Worm (Caenorhabditis elegans) whole organism, late embryonic: ENCODE results near the gene ccep-135.
A peak's percentile ranks its signal among the peaks of the same experiment; 100 is the strongest.

Experiments
- K02D7.2 ChIP-seq: sonication (generic microtip); optimal IDR thresholded peaks from 2 replicates; lab custom pipeline; 2017; ENCODE audit warnings: mild to moderate bottlenecking, missing genetic modification characterization, missing compliant biosample characterization
- Y22D7AL.16 ChIP-seq: sonication (generic microtip); optimal IDR thresholded peaks from 2 replicates; lab custom pipeline; 2016; ENCODE audit warnings: missing genetic modification characterization, missing compliant biosample characterization
- ceh-18 ChIP-seq: sonication (generic microtip); optimal IDR thresholded peaks from 2 replicates; lab custom pipeline; 2016; ENCODE audit warnings: missing genetic modification characterization, missing compliant biosample characterization
- ceh-2 ChIP-seq: sonication (generic microtip); optimal IDR thresholded peaks from 2 replicates; lab custom pipeline; 2016; ENCODE audit warnings: missing genotype, missing genetic modification characterization, missing compliant biosample characterization
- ceh-22 ChIP-seq: sonication (generic microtip); optimal IDR thresholded peaks from 2 replicates; lab custom pipeline; 2017; ENCODE audit warnings: missing biosample characterization, missing genetic modification characterization
- ceh-24 ChIP-seq: sonication (generic microtip); optimal IDR thresholded peaks from 2 replicates; lab custom pipeline; 2016; ENCODE audit warnings: mild to moderate bottlenecking, missing genetic modification characterization, missing compliant biosample characterization
- ceh-30 ChIP-seq: fragments of 150-350 bp; optimal IDR thresholded peaks from 2 replicates; lab custom pipeline; 2014; ENCODE audit warnings: missing biosample characterization, missing genetic modification characterization
- ceh-31 ChIP-seq: sonication (generic microtip); optimal IDR thresholded peaks from 2 replicates; lab custom pipeline; 2016; ENCODE audit warnings: missing genetic modification characterization, missing compliant biosample characterization
- ceh-48 ChIP-seq: sonication (generic microtip); optimal IDR thresholded peaks from 2 replicates; lab custom pipeline; 2016; ENCODE audit warnings: missing genetic modification characterization, inconsistent platforms, missing compliant biosample characterization
- ceh-9 ChIP-seq: sonication (generic microtip); optimal IDR thresholded peaks from 2 replicates; lab custom pipeline; 2016; ENCODE audit warnings: mild to moderate bottlenecking, missing genetic modification characterization, inconsistent platforms, missing compliant biosample characterization
- che-1 ChIP-seq: sonication (generic microtip); optimal IDR thresholded peaks from 2 replicates; lab custom pipeline; 2016; ENCODE audit warnings: mild to moderate bottlenecking, missing genetic modification characterization, missing compliant biosample characterization
- dve-1 ChIP-seq: sonication (generic microtip); optimal IDR thresholded peaks from 2 replicates; lab custom pipeline; 2017; ENCODE audit warnings: antibody characterized with exemption, mild to moderate bottlenecking, missing genetic modification characterization, missing compliant biosample characterization
- elt-2 ChIP-seq: sonication (generic microtip); optimal IDR thresholded peaks from 2 replicates; lab custom pipeline; 2016; ENCODE audit warnings: missing genetic modification reagents, missing genetic modification characterization, missing compliant biosample characterization
- ets-4 ChIP-seq: sonication (generic microtip); optimal IDR thresholded peaks from 2 replicates; lab custom pipeline; 2016; ENCODE audit warnings: missing genetic modification characterization, missing compliant biosample characterization
- fax-1 ChIP-seq: sonication (generic microtip); optimal IDR thresholded peaks from 2 replicates; lab custom pipeline; 2016; ENCODE audit warnings: missing genotype, missing genetic modification characterization, missing compliant biosample characterization
- fkh-6 ChIP-seq: sonication (generic microtip); optimal IDR thresholded peaks from 2 replicates; lab custom pipeline; 2016; ENCODE audit warnings: missing genetic modification characterization, missing compliant biosample characterization
- hlh-13 ChIP-seq: fragments of 200-800 bp; sonication (Bioruptor generic); optimal IDR thresholded peaks from 2 replicates; lab custom pipeline; 2018; ENCODE audit warnings: mild to moderate bottlenecking, missing genetic modification characterization, missing compliant biosample characterization
- hlh-30 ChIP-seq: sonication (generic microtip); optimal IDR thresholded peaks from 2 replicates; lab custom pipeline; 2017; ENCODE audit warnings: antibody characterized with exemption, missing genetic modification characterization, missing compliant biosample characterization; ENCODE audit not compliant: insufficient read depth
- hlh-8 ChIP-seq: sonication (generic microtip); optimal IDR thresholded peaks from 2 replicates; lab custom pipeline; 2016; ENCODE audit warnings: missing genotype, missing genetic modification characterization, missing compliant biosample characterization
- lim-6 ChIP-seq: sonication (generic microtip); optimal IDR thresholded peaks from 2 replicates; lab custom pipeline; 2016; ENCODE audit warnings: missing genetic modification characterization, missing compliant biosample characterization
- lin-11 ChIP-seq: fragments of 200-800 bp; sonication (Bioruptor generic); optimal IDR thresholded peaks from 2 replicates; lab custom pipeline; 2018; ENCODE audit warnings: mild to moderate bottlenecking, missing genetic modification characterization, missing compliant biosample characterization
- madf-2 ChIP-seq: sonication (generic microtip); optimal IDR thresholded peaks from 2 replicates; lab custom pipeline; 2017; ENCODE audit warnings: missing genetic modification characterization, missing compliant biosample characterization
- mec-3 ChIP-seq: sonication (generic microtip); optimal IDR thresholded peaks from 2 replicates; lab custom pipeline; 2016; ENCODE audit warnings: borderline replicate concordance, missing genetic modification characterization, missing compliant biosample characterization
- nfya-1 ChIP-seq: sonication (generic microtip); optimal IDR thresholded peaks from 2 replicates; lab custom pipeline; 2017; ENCODE audit warnings: missing genetic modification characterization, mild to moderate bottlenecking, missing compliant biosample characterization, antibody characterized with exemption, moderate library complexity
- odd-2 ChIP-seq: sonication (generic microtip); optimal IDR thresholded peaks from 2 replicates; lab custom pipeline; 2017; ENCODE audit warnings: antibody characterized with exemption, mild to moderate bottlenecking, missing genetic modification characterization, missing compliant biosample characterization
- pax-1 ChIP-seq: fragments of 150-350 bp; optimal IDR thresholded peaks from 2 replicates; lab custom pipeline; 2014; ENCODE audit warnings: missing biosample characterization, missing genetic modification characterization
- pha-2 ChIP-seq: sonication (generic microtip); optimal IDR thresholded peaks from 2 replicates; lab custom pipeline; 2017; ENCODE audit warnings: mild to moderate bottlenecking, missing genetic modification characterization, missing compliant biosample characterization
- pqm-1 ChIP-seq: sonication (generic microtip); optimal IDR thresholded peaks from 2 replicates; lab custom pipeline; 2016; ENCODE audit warnings: missing genetic modification characterization, missing compliant biosample characterization
- pros-1 ChIP-seq: fragments of 150-350 bp; optimal IDR thresholded peaks from 2 replicates; lab custom pipeline; 2014; ENCODE audit warnings: missing biosample characterization, missing genetic modification reagents, missing genetic modification characterization
- rnt-1 ChIP-seq: sonication (generic microtip); optimal IDR thresholded peaks from 2 replicates; lab custom pipeline; 2016; ENCODE audit warnings: missing genetic modification characterization, missing compliant biosample characterization
- sox-2 ChIP-seq: fragments of 200-800 bp; sonication (Bioruptor generic); IDR thresholded peaks from 2 replicates; pipeline ENCODE4 v1.3.6; 2022; ENCODE audit warnings: missing genetic modification reagents, missing genetic modification characterization, missing compliant biosample characterization
- sox-4 ChIP-seq: sonication (generic microtip); optimal IDR thresholded peaks from 2 replicates; lab custom pipeline; 2017; ENCODE audit warnings: mild to moderate bottlenecking, missing genetic modification characterization, inconsistent platforms, missing compliant biosample characterization
- syd-9 ChIP-seq: sonication (generic microtip); optimal IDR thresholded peaks from 2 replicates; lab custom pipeline; 2016; ENCODE audit warnings: mild to moderate bottlenecking, missing genetic modification characterization, moderate library complexity, missing compliant biosample characterization
- tbx-2 ChIP-seq: sonication (generic microtip); optimal IDR thresholded peaks from 2 replicates; lab custom pipeline; 2016; ENCODE audit warnings: missing genetic modification characterization, missing compliant biosample characterization
- tbx-7 ChIP-seq: sonication (generic microtip); optimal IDR thresholded peaks from 2 replicates; lab custom pipeline; 2016; ENCODE audit warnings: missing genotype, missing genetic modification characterization, missing compliant biosample characterization
- ttx-3 ChIP-seq: sonication (generic microtip); optimal IDR thresholded peaks from 2 replicates; lab custom pipeline; 2016; ENCODE audit warnings: missing genetic modification reagents, missing genetic modification characterization, missing compliant biosample characterization
- unc-86 ChIP-seq: sonication (generic microtip); optimal IDR thresholded peaks from 2 replicates; lab custom pipeline; 2016; ENCODE audit warnings: missing genetic modification characterization, missing compliant biosample characterization

Gene ccep-135

DNA sequence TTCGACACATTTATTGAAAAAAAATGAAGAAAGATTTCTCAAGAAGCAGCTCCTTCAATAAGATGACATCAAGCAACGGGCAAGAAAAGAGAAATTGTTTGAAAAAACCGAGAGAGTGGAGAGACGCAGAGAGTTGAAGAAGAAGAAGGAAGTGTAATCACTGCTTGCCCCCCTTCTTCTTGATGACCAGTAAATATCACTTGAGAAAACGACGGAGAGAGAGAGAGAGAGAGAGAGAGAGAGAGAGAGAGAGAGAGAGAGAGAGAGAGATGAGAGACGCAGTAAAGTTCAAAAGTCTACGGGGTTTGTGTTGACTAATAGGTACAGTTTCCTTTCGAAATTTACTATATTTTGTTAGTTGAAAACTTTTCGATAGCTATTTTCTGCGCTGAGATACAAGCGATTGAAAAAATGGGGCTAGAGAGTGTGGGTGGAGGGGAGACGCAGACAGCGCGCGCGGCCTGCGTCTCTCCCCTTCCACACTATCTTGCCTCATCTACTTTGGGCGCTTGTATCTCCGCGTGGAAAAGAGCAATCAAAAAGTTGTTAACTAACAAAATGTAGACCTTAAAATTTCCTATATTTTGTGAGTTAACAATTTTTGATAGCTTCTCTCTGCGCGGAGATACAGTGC is 25.7 kb upstream of the ccep-135 start (continued):
- TF ChIP-seq hlh-13 (GFP tag; lab: Kevin White, UChicago) (no peak), ceh-22 (tag; lab: Kevin White, UChicago) (no peak), ets-4 (no peak), nfya-1 (tag; lab: Kevin White, UChicago) (peak; percentile 9), ceh-24 (no peak), ceh-48 (no peak), ceh-31 (tag; lab: Kevin White, UChicago) (no peak), elt-2 (tag; lab: Kevin White, UChicago) (peak; percentile 4), fkh-6 (tag; lab: Kevin White, UChicago) (no peak), syd-9 (no peak), lin-11 (tag; lab: Kevin White, UChicago) (no peak), unc-86 (no peak)

DNA sequence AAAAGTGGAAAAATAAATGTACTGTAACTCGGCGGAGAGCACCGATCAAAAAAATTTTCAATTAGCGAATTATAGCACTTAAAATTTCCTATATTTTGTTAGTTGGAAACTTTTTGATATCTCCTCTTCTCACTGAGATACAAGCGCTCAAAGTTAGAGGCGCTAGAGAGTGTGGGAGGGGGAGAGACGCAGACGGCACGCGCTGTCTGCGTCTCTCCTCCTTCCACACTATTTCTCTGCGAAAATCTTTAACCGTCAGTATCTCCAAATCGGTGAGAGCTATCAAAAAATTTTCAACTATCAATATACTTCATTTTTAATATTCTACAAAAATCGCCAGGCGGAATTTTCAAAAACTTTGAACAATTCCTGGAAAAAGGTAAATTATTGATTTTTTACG is 24.9 kb upstream of the ccep-135 start:
- TF ChIP-seq dve-1 (tag; lab: Kevin White, UChicago) (no peak), Y22D7AL.16 (no peak), ceh-18 (tag; lab: Kevin White, UChicago) (no peak), syd-9 (no peak), hlh-30 (tag; lab: Kevin White, UChicago) (no peak), unc-86 (no peak), pros-1 (tag; lab: Kevin White, UChicago) (no peak), elt-2 (tag; lab: Kevin White, UChicago) (no peak), tbx-7 (tag; lab: Kevin White, UChicago) (no peak), lim-6 (tag; lab: Kevin White, UChicago) (no peak)

DNA sequence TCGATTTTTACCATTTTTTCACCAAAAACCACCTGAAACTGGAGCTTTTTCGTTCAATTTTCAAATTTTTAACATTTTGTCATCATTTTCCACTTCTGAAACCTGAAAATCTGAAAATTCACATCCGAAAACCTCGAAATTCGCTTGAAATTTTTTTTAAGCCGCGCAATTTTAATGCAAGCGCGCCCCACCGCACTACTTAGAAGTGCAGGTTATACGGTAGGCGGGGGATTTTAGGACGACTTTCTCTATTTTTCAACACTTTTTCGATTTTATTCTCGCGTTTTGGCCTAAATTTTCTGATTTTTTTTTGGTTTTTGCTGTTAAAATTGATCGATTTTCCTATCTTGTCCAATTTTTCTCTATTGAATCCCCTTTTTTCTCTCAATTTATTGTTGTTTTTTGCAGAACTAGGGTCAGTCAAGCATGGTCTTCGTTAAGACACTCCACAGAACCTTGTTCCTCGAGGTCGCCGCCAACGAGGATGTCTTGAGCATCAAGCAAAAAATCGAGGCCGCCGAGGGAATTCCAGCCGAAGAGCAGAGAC is 23.7 kb upstream of the ccep-135 start, which contains the start of gene ubl-1:
ubl-1 (plus strand) TSS at position 402 of the 547 bp plus-strand sequence.
- TF ChIP-seq pros-1 (tag; lab: Kevin White, UChicago) (peak; percentile 21), ceh-2 (tag; lab: Kevin White, UChicago) (no peak), pax-1 (peak; percentile 72), pqm-1 (tag; lab: Kevin White, UChicago) (no peak), lim-6 (tag; lab: Kevin White, UChicago) (no peak), elt-2 (tag; lab: Kevin White, UChicago) (peak; percentile 27), ceh-9 (tag; lab: Kevin White, UChicago) (no peak), dve-1 (tag; lab: Kevin White, UChicago) (peak; percentile 27), hlh-30 (tag; lab: Kevin White, UChicago) (no peak), tbx-2 (tag; lab: Kevin White, UChicago) (peak; percentile 10), ets-4 (peak; percentile 20), nfya-1 (tag; lab: Kevin White, UChicago) (peak; percentile 80)

DNA sequence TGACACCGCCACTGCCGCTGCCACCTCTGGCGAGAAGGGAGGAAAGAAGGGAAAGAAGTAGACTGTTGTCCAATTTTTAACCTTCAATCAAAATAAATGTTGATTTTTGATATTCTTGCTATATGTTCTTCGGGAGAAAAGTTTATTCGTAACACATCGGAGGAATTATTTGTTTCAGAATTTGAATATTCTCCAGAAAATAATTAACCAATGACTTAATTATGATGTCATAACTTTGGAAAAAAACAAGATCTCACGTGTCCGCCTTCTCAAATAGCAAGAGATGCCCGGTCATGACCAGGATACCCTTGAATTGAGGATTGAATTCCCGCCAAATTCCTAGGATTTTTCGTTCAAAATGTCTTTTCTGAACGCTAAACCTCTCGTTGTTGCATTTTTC is 22.6 kb upstream of the ccep-135 start:
- TF ChIP-seq ceh-30 (tag; lab: Kevin White, UChicago): no peak

DNA sequence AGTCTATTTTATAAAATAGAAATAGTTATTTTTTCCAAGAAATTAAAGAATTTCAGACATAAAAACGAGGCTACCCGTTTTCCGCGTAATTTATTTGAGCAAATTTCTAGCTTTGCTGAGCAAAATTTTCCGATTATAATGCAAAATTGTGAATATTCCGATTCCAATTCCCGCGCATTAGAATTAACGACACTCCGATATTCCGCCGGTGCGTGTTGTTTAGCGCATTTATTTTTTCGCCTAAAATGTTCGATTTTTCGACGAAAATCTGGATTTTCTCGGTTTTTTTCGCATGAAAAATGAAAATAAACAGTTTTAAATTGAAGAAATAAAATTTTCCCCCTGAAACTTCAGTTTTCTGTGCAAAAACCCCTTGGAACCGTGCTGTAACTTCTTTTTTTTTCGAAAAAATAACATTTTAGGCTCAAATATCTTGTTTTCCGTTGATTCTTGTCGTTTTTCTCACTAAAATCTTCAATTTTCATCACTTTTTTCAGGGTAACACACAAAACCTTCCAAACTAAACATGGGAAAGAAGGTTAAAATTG is 21.6 kb upstream of the ccep-135 start, which contains the start of gene H06I04.3:
H06I04.3 (plus strand) TSS at position 498 of the 548 bp plus-strand sequence.
- no peak for TF ChIP-seq K02D7.2
- TF ChIP-seq nfya-1 (tag; lab: Kevin White, UChicago): peak; percentile 4

DNA sequence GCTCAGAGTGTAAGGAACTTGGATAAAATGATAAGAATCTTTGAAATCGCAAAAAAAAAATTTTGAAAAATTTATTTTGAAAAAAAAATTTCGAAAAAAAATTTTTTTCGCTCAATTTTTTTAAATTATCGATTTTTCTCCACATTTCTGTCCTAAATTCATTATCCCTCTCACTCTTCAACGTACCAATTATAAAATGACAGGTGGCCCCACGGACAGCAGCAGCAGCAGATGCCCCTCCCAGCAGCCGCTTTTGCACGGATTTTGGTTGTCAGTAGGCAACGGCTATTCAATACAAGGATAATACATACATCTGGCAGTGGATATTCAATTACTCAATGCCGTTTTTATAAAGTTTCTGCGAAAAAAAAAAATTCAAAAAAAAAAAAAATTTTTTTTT is 5.2 kb upstream of the ccep-135 start, which contains the start of gene sft-1:
sft-1 (plus strand) TSS at position 201 of the 400 bp plus-strand sequence.
- TF ChIP-seq ceh-48 (peak; percentile 12), odd-2 (no peak)
- TF ChIP-seq, all 69 proteins: peak for 1

DNA sequence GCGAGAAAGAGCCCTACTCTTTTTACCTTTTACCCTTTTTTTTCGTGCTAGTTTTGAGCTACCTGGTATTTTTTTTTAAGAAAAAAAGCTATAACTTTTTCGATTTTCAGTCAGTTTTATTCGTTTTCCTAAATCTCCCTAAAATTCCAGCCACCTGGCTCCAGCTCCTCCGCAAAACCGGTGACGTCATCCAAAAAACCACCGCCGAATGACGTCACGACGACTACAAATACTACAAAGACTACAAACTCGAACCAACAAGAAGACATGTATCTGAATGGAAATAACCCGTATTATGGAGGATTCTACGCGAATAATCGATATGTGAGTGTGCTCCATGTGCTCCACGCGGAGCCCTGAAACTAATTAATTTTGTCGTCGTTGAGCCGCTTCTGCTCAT is 3.0 kb downstream of the ccep-135 start:
- TF ChIP-seq lim-6 (tag; lab: Kevin White, UChicago) (no peak), ets-4 (no peak), pha-2 (tag; lab: Kevin White, UChicago) (no peak), sox-4 (tag; lab: Kevin White, UChicago) (no peak), ttx-3 (tag; lab: Kevin White, UChicago) (no peak), rnt-1 (tag; lab: Kevin White, UChicago) (no peak), che-1 (no peak), sox-2 (GFP tag; lab: Robert Waterston, UW) (no peak), syd-9 (no peak), hlh-8 (tag; lab: Kevin White, UChicago) (no peak), fkh-6 (tag; lab: Kevin White, UChicago) (no peak), mec-3 (no peak), fax-1 (tag; lab: Kevin White, UChicago) (no peak), tbx-2 (tag; lab: Kevin White, UChicago) (no peak), K02D7.2 (no peak), madf-2 (tag; lab: Kevin White, UChicago) (no peak)
